Fruit fly (Drosophila melanogaster): ENCODE data around the gene Brf.

Brf gene

dm6 chr3R:17391313-17391845 lies at the start of gene Brf, which contains the start of gene sds22:
Brf (minus strand) TSS chr3R:17391337.
sds22 (plus strand) TSS chr3R:17391594.
- TF ChIP-seq Dll (optimal IDR thresholded peaks at IDR 0.05) (no peak), CG8478 (optimal IDR thresholded peaks at IDR 0.05) (no peak), pan (optimal IDR thresholded peaks at IDR 0.05) (no peak), EcR (GFP tag; optimal IDR thresholded peaks at IDR 0.05) (no peak)

DNA sequence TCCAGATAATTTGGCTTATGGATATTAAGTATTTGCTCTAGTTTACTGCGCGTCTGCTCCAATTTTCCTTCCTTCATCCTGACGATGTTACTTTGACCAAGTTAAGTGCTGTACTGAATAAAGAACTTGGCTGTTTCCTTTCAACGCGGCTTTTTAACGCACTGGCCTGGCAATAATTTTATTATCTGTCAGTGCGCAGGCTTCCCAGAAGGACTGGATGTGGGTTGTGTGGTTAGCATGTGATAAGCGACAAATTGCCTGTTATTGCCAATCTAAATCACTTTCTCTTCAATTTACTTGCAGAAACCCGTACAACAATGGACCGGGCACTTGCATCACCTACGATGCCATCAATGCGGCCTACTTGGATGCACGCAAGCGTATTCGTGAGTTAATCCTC lies 49.5 kb upstream of the Brf start, which contains the start of gene CG14331:
CG14331 (minus strand) TSS at position 101 of the 400 bp plus-strand sequence.
- TF ChIP-seq psq (optimal IDR thresholded peaks at IDR 0.05) (no peak), CG8478 (optimal IDR thresholded peaks at IDR 0.05) (no peak), EcR (GFP tag; optimal IDR thresholded peaks at IDR 0.05) (no peak), usp (GFP tag; optimal IDR thresholded peaks at IDR 0.05) (no peak), pan (optimal IDR thresholded peaks at IDR 0.05) (no peak)

DNA sequence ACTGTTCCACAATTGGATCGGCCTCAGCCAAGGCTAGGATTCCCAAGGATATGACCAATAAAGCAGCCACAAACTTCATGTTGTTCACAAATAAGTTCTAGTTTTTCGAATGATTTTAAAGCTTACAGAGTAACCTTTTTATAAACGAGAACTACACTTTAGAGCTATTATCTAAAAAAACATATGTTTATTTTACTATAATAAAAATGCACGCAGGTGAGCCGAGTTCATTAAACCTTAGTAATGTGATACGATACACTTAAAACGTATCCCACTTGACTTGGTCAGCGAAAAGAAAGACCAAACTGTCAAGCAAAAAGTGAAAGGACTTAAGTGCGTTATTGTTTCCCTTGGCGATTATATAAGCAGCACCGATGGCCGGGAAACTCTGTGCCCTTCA lies 43.2 kb upstream of the Brf start, which contains the start of gene CG44090:
CG44090 (minus strand) TSS at position 101 of the 400 bp plus-strand sequence.
- TF ChIP-seq Dll (optimal IDR thresholded peaks at IDR 0.05) (no peak), usp (GFP tag; optimal IDR thresholded peaks at IDR 0.05) (no peak), pan (optimal IDR thresholded peaks at IDR 0.05) (no peak), EcR (GFP tag; optimal IDR thresholded peaks at IDR 0.05) (no peak), psq (optimal IDR thresholded peaks at IDR 0.05) (no peak), CG8478 (optimal IDR thresholded peaks at IDR 0.05) (no peak)

dm6 chr3R:17433117-17433516 lies 42.0 kb upstream of the Brf start:
- TF ChIP-seq Dll (optimal IDR thresholded peaks at IDR 0.05) (no peak), CG8478 (optimal IDR thresholded peaks at IDR 0.05) (no peak), usp (GFP tag; optimal IDR thresholded peaks at IDR 0.05) (no peak), psq (optimal IDR thresholded peaks at IDR 0.05) (no peak), pan (optimal IDR thresholded peaks at IDR 0.05) (no peak), EcR (GFP tag; optimal IDR thresholded peaks at IDR 0.05) (no peak)

dm6 chr3R:17430481-17430880 lies 39.3 kb upstream of the Brf start:
- TF ChIP-seq pan (optimal IDR thresholded peaks at IDR 0.05), result no peak
- no peak for TF ChIP-seq usp (GFP tag; optimal IDR thresholded peaks at IDR 0.05)
- no peak for TF ChIP-seq CG8478 (optimal IDR thresholded peaks at IDR 0.05)

- no peak for TF ChIP-seq pan (optimal IDR thresholded peaks at IDR 0.05)
- no peak for TF ChIP-seq EcR (GFP tag; optimal IDR thresholded peaks at IDR 0.05)
- no peak for TF ChIP-seq CG8478 (optimal IDR thresholded peaks at IDR 0.05)
- TF ChIP-seq psq (optimal IDR thresholded peaks at IDR 0.05), result no peak
- TF ChIP-seq usp (GFP tag; optimal IDR thresholded peaks at IDR 0.05), result no peak
- no peak for TF ChIP-seq Dll (optimal IDR thresholded peaks at IDR 0.05)
Observed at dm6 chr3R:17426265-17426664, 35.1 kb upstream of the Brf start.

- TF ChIP-seq EcR (GFP tag; optimal IDR thresholded peaks at IDR 0.05), result no peak
Observed at dm6 chr3R:17425417-17425915, 34.3 kb upstream of the Brf start, which contains the start of gene cysu. cysu (plus strand) TSS chr3R:17425768.

dm6 chr3R:17422102-17422501 lies 31.0 kb upstream of the Brf start, which contains the start of gene CG14332:
CG14332 (minus strand) TSS chr3R:17422202.
- no peak for TF ChIP-seq Dll (optimal IDR thresholded peaks at IDR 0.05)
- no peak for TF ChIP-seq usp (GFP tag; optimal IDR thresholded peaks at IDR 0.05)
- no peak for TF ChIP-seq CG8478 (optimal IDR thresholded peaks at IDR 0.05)
- no peak for TF ChIP-seq pan (optimal IDR thresholded peaks at IDR 0.05)
- no peak for TF ChIP-seq EcR (GFP tag; optimal IDR thresholded peaks at IDR 0.05)
- TF ChIP-seq psq (optimal IDR thresholded peaks at IDR 0.05), result no peak

- TF ChIP-seq Dll (optimal IDR thresholded peaks at IDR 0.05), result no peak
- TF ChIP-seq CG8478 (optimal IDR thresholded peaks at IDR 0.05), result no peak
- TF ChIP-seq EcR (GFP tag; optimal IDR thresholded peaks at IDR 0.05), result no peak
- TF ChIP-seq pan (optimal IDR thresholded peaks at IDR 0.05), result no peak
- no peak for TF ChIP-seq usp (GFP tag; optimal IDR thresholded peaks at IDR 0.05)
- TF ChIP-seq psq (optimal IDR thresholded peaks at IDR 0.05), result no peak
Observed at dm6 chr3R:17420338-17420737, 29.2 kb upstream of the Brf start, which contains the start of gene CG42835. CG42835 (plus strand) TSS chr3R:17420638.

DNA sequence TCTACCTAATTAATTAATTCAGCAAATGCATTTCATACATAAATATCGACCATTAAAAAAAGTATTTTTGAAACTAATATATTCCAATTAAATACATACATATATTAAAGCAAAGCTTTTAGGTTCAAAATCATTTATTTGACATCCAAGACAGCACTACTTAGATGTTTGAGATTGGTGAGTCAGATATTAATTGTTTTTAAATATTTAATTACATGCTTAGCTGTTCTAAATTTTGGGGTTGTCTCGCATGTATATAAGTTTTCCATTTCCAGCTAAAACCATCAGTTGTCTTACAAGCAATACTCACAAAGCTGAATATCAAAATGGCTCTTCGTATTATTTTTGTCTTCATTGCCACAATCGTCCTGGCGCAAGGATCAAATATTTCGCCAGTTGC lies 27.3 kb upstream of the Brf start, which contains the start of gene CG42834:
CG42834 (plus strand) TSS at position 301 of the 400 bp plus-strand sequence.
- TF ChIP-seq usp (GFP tag; optimal IDR thresholded peaks at IDR 0.05) (no peak), psq (optimal IDR thresholded peaks at IDR 0.05) (no peak), Dll (optimal IDR thresholded peaks at IDR 0.05) (no peak), EcR (GFP tag; optimal IDR thresholded peaks at IDR 0.05) (no peak), CG8478 (optimal IDR thresholded peaks at IDR 0.05) (no peak), pan (optimal IDR thresholded peaks at IDR 0.05) (no peak)

DNA sequence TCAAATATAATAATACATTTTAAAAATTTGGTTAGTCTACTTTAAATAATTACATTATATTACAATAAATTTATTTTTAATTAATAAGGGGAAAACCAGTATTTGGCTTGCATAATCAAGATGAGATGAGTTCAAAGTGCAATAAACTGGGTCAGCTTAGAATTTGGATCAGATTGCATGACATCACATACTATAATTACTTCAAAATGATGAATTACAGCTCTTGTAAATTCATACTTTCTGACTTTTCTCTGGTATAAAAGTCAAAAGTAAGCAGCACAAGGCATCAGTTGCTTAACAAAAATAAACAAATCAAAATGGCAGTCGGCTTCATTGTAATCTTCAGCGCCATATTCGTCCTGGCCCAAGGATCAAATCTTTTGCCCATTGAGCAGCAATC lies 26.0 kb upstream of the Brf start, which contains the start of gene CG33333:
CG33333 (plus strand) TSS at position 301 of the 400 bp plus-strand sequence.
- no peak for TF ChIP-seq usp (GFP tag; optimal IDR thresholded peaks at IDR 0.05)
- no peak for TF ChIP-seq pan (optimal IDR thresholded peaks at IDR 0.05)
- TF ChIP-seq CG8478 (optimal IDR thresholded peaks at IDR 0.05), result no peak
- TF ChIP-seq psq (optimal IDR thresholded peaks at IDR 0.05), result no peak
- TF ChIP-seq Dll (optimal IDR thresholded peaks at IDR 0.05), result no peak
- TF ChIP-seq EcR (GFP tag; optimal IDR thresholded peaks at IDR 0.05), result no peak

- TF ChIP-seq CG8478 (optimal IDR thresholded peaks at IDR 0.05) (no peak), usp (GFP tag; optimal IDR thresholded peaks at IDR 0.05) (no peak), EcR (GFP tag; optimal IDR thresholded peaks at IDR 0.05) (no peak), psq (optimal IDR thresholded peaks at IDR 0.05) (no peak), pan (optimal IDR thresholded peaks at IDR 0.05) (no peak), Dll (optimal IDR thresholded peaks at IDR 0.05) (no peak)
Observed at dm6 chr3R:17415439-17415838, 24.3 kb upstream of the Brf start, which contains the start of gene CG5866. CG5866 (plus strand) TSS chr3R:17415739.

- TF ChIP-seq CG8478 (optimal IDR thresholded peaks at IDR 0.05) (no peak), usp (GFP tag; optimal IDR thresholded peaks at IDR 0.05) (no peak), Dll (optimal IDR thresholded peaks at IDR 0.05) (no peak), EcR (GFP tag; optimal IDR thresholded peaks at IDR 0.05) (no peak), psq (optimal IDR thresholded peaks at IDR 0.05) (no peak)
Observed at dm6 chr3R:17413601-17414000, 22.5 kb upstream of the Brf start, which contains the start of gene CG42822. CG42822 (plus strand) TSS chr3R:17413901.
